Worm (Caenorhabditis elegans): ENCODE results near the gene C17H12.10.

Gene C17H12.10

ce11 chrIV:6832194-6832593 lies 25.6 kb downstream of the C17H12.10 start:
- TF ChIP-seq unc-62 (GFP tag; optimal IDR thresholded peaks at IDR 0.05) (no peak), zfh-2 (GFP tag; conservative IDR thresholded peaks at IDR 0.05) (no peak), hlh-12 (tag; optimal IDR thresholded peaks at IDR 0.05) (no peak), sdz-38 (tag; optimal IDR thresholded peaks at IDR 0.05) (no peak), egl-18 (GFP tag; IDR thresholded peaks at IDR 0.05) (no peak), Y53G8AR.9 (GFP tag; conservative IDR thresholded peaks at IDR 0.05) (no peak), die-1 (tag; optimal IDR thresholded peaks at IDR 0.05) (no peak), mcd-1 (GFP tag; IDR thresholded peaks at IDR 0.05) (no peak), rcor-1 (GFP tag; IDR thresholded peaks at IDR 0.05) (no peak), attf-3 (GFP tag; conservative IDR thresholded peaks at IDR 0.05) (no peak), tbx-9 (tag; optimal IDR thresholded peaks at IDR 0.05; ENCODE audit: borderline replicate concordance) (no peak), efl-1 (GFP tag; optimal IDR thresholded peaks at IDR 0.05) (no peak), sea-2 (GFP tag; IDR thresholded peaks at IDR 0.05) (no peak)

ce11 chrIV:6833617-6834016 lies 27.0 kb downstream of the C17H12.10 start:
- TF ChIP-seq die-1 (tag; optimal IDR thresholded peaks at IDR 0.05), result no peak
- no peak for TF ChIP-seq hmg-20 (GFP tag; IDR thresholded peaks at IDR 0.05)
- TF ChIP-seq F23B12.7 (tag; optimal IDR thresholded peaks at IDR 0.05; ENCODE audit: insufficient read depth), result no peak
- TF ChIP-seq madf-10 (tag; optimal IDR thresholded peaks at IDR 0.05), result no peak
- no peak for TF ChIP-seq snpc-1.3 (tag; optimal IDR thresholded peaks at IDR 0.05; ENCODE audit: insufficient read depth)
- no peak for TF ChIP-seq nfya-2 (GFP tag; IDR thresholded peaks at IDR 0.05)
- TF ChIP-seq dpff-1 (tag; optimal IDR thresholded peaks at IDR 0.05), result no peak
- TF ChIP-seq nhr-120 (GFP tag; IDR thresholded peaks at IDR 0.05), result no peak
- TF ChIP-seq cebp-1 (GFP tag; IDR thresholded peaks at IDR 0.05), result no peak
- no peak for TF ChIP-seq cebp-1 (tag; optimal IDR thresholded peaks at IDR 0.05)
- TF ChIP-seq unc-130 (GFP tag; optimal IDR thresholded peaks at IDR 0.05), result no peak
- TF ChIP-seq akir-1 (GFP tag; optimal IDR thresholded peaks at IDR 0.05), result no peak
- no peak for TF ChIP-seq D2030.7 (GFP tag; IDR thresholded peaks at IDR 0.05)
- TF ChIP-seq lsl-1 (GFP tag; optimal IDR thresholded peaks at IDR 0.05), result no peak
- TF ChIP-seq rcor-1 (GFP tag; IDR thresholded peaks at IDR 0.05), result no peak
- TF ChIP-seq ZK185.1 (tag; optimal IDR thresholded peaks at IDR 0.05; ENCODE audit: poor library complexity, severe bottlenecking), result no peak
- no peak for TF ChIP-seq lag-1 (GFP tag; IDR thresholded peaks at IDR 0.05)
- TF ChIP-seq B0261.1 (tag; optimal IDR thresholded peaks at IDR 0.05), result no peak
- no peak for TF ChIP-seq madf-6 (GFP tag; IDR thresholded peaks at IDR 0.05)
- TF ChIP-seq atf-7 (tag; optimal IDR thresholded peaks at IDR 0.05), result no peak
- no peak for TF ChIP-seq hlh-26 (GFP tag; conservative IDR thresholded peaks at IDR 0.05)

- TF ChIP-seq pha-4 (tag; optimal IDR thresholded peaks at IDR 0.05), result no peak
- no peak for TF ChIP-seq hmg-20 (GFP tag; IDR thresholded peaks at IDR 0.05)
- TF ChIP-seq F33H1.4 (GFP tag; IDR thresholded peaks at IDR 0.05), result no peak
- TF ChIP-seq chd-7 (tag; optimal IDR thresholded peaks at IDR 0.05), result no peak
- no peak for TF ChIP-seq madf-3 (GFP tag; IDR thresholded peaks at IDR 0.05)
- no peak for TF ChIP-seq F57A8.1 (GFP tag; optimal IDR thresholded peaks at IDR 0.05)
- no peak for TF ChIP-seq F55B11.4 (tag; optimal IDR thresholded peaks at IDR 0.05; ENCODE audit: borderline replicate concordance, insufficient read depth)
- no peak for TF ChIP-seq nhr-27 (tag; optimal IDR thresholded peaks at IDR 0.05)
- no peak for TF ChIP-seq nfyb-1 (GFP tag; IDR thresholded peaks at IDR 0.05)
- TF ChIP-seq ztf-26 (tag; optimal IDR thresholded peaks at IDR 0.05), result no peak
- TF ChIP-seq ama-1 (optimal IDR thresholded peaks at IDR 0.05), result no peak
- TF ChIP-seq ama-1 (GFP tag; optimal IDR thresholded peaks at IDR 0.05), result no peak
- no peak for TF ChIP-seq Y67H2A.10 (GFP tag; conservative IDR thresholded peaks at IDR 0.05)
- no peak for TF ChIP-seq mcd-1 (GFP tag; IDR thresholded peaks at IDR 0.05)
- no peak for TF ChIP-seq sdz-38 (tag; optimal IDR thresholded peaks at IDR 0.05)
- no peak for TF ChIP-seq mel-28 (tag; optimal IDR thresholded peaks at IDR 0.05; ENCODE audit: borderline replicate concordance)
Observed at ce11 chrIV:6834705-6835104, 28.1 kb downstream of the C17H12.10 start.
